Worm (Caenorhabditis elegans) whole organism, L4/young adult: ENCODE data around the gene tpi-1.

ENCODE experiments used
- W03F9.2 ChIP-seq: fragments of 150-350 bp; optimal IDR thresholded peaks from 2 replicates; lab custom pipeline; 2014; ENCODE audit warnings: missing biosample characterization, missing genetic modification characterization
- dao-5 ChIP-seq: sonication (generic microtip); optimal IDR thresholded peaks from 2 replicates; lab custom pipeline; 2016; ENCODE audit warnings: missing genotype, missing genetic modification characterization, moderate library complexity, missing compliant biosample characterization
- him-1 ChIP-seq: sonication (generic microtip); optimal IDR thresholded peaks from 2 replicates; lab custom pipeline; 2016; ENCODE audit warnings: missing genotype, missing genetic modification reagents, missing genetic modification characterization, missing compliant biosample characterization

- TF ChIP-seq him-1 (tag; lab: Kevin White, UChicago) (no peak), dao-5 (tag; lab: Kevin White, UChicago) (no peak), W03F9.2 (tag; lab: Kevin White, UChicago) (no peak)
Observed at ce11 chrII:12054558-12054957, 15.6 kb upstream of the tpi-1 start.
